Worm (Caenorhabditis elegans): ENCODE measurements around the gene mnk-1.

mnk-1 gene

ce11 chrII:10501578-10501977 lies 53.3 kb downstream of the mnk-1 start (continued):
- TF ChIP-seq vab-15 (tag; optimal IDR thresholded peaks at IDR 0.05) (no peak), efl-1 (optimal IDR thresholded peaks at IDR 0.05) (peak; percentile 19 to 24), efl-1 (GFP tag; optimal IDR thresholded peaks at IDR 0.05 in 1 of 2) (no peak), dsc-1 (tag; optimal IDR thresholded peaks at IDR 0.05) (no peak), fkh-4 (tag; optimal IDR thresholded peaks at IDR 0.05; ENCODE audit: borderline replicate concordance) (no peak), aly-2 (tag; optimal IDR thresholded peaks at IDR 0.05) (no peak), xbp-1 (tag; optimal IDR thresholded peaks at IDR 0.05) (peak; percentile 4), swsn-7 (tag; optimal IDR thresholded peaks at IDR 0.05) (peak; percentile 22), ama-1 (optimal IDR thresholded peaks at IDR 0.05) (no peak), elt-3 (tag; optimal IDR thresholded peaks at IDR 0.05) (peak in 2 of 6 experiments; percentile 26 to 57), snpc-4 (tag; optimal IDR thresholded peaks at IDR 0.05) (no peak), nhr-71 (tag; optimal IDR thresholded peaks at IDR 0.05) (peak; percentile 58)

- peak; percentile 85 for TF ChIP-seq blmp-1 (tag; optimal IDR thresholded peaks at IDR 0.05)
- TF ChIP-seq tlp-1 (tag; optimal IDR thresholded peaks at IDR 0.05): no peak
Measured at ce11 chrII:10500674-10501073, 54.2 kb downstream of the mnk-1 start.

ce11 chrII:10495912-10496311 lies 58.9 kb downstream of the mnk-1 start, which contains the start of gene ZK666.12:
Gene ZK666.12, plus strand, starts transcription at chrII:10496212.
- TF ChIP-seq snu-23 (GFP tag; optimal IDR thresholded peaks at IDR 0.05) (no peak), C16A3.4 (tag; optimal IDR thresholded peaks at IDR 0.05) (no peak), ceh-8 (GFP tag; optimal IDR thresholded peaks at IDR 0.05) (no peak), C04F5.9 (tag; optimal IDR thresholded peaks at IDR 0.05) (no peak), ceh-90 (tag; optimal IDR thresholded peaks at IDR 0.05) (no peak), blmp-1 (tag; optimal IDR thresholded peaks at IDR 0.05) (no peak), F16B12.6 (tag; optimal IDR thresholded peaks at IDR 0.05) (no peak), lin-13 (GFP tag; optimal IDR thresholded peaks at IDR 0.05) (no peak), dsc-1 (tag; optimal IDR thresholded peaks at IDR 0.05) (no peak), nhr-237 (tag; optimal IDR thresholded peaks at IDR 0.05) (no peak), ceh-88 (GFP tag; IDR thresholded peaks at IDR 0.05) (no peak), sptf-1 (tag; optimal IDR thresholded peaks at IDR 0.05) (no peak), ets-5 (GFP tag; IDR thresholded peaks at IDR 0.05) (no peak), fkh-10 (GFP tag; optimal IDR thresholded peaks at IDR 0.05) (no peak), lin-15B (tag; optimal IDR thresholded peaks at IDR 0.05) (no peak), lsy-2 (tag; optimal IDR thresholded peaks at IDR 0.05) (no peak)

- TF ChIP-seq nhr-11 (tag; optimal IDR thresholded peaks at IDR 0.05) (no peak), fkh-10 (GFP tag; optimal IDR thresholded peaks at IDR 0.05) (no peak), sox-4 (tag; optimal IDR thresholded peaks at IDR 0.05) (no peak), lin-15B (tag; optimal IDR thresholded peaks at IDR 0.05) (no peak), egl-13 (tag; optimal IDR thresholded peaks at IDR 0.05) (no peak), snu-23 (GFP tag; optimal IDR thresholded peaks at IDR 0.05) (no peak), sptf-1 (tag; optimal IDR thresholded peaks at IDR 0.05) (no peak), nhr-90 (tag; optimal IDR thresholded peaks at IDR 0.05; ENCODE audit: poor library complexity) (no peak), zag-1 (tag; optimal IDR thresholded peaks at IDR 0.05) (no peak), zip-4 (GFP tag; optimal IDR thresholded peaks at IDR 0.05) (no peak), nhr-47 (tag; optimal IDR thresholded peaks at IDR 0.05) (no peak), hpl-2 (GFP tag; optimal IDR thresholded peaks at IDR 0.05) (no peak), mef-2 (tag; optimal IDR thresholded peaks at IDR 0.05) (no peak), unc-30 (tag; optimal IDR thresholded peaks at IDR 0.05) (no peak), unc-62 (GFP tag; optimal IDR thresholded peaks at IDR 0.05) (no peak), fkh-8 (tag; optimal IDR thresholded peaks at IDR 0.05) (no peak), fkh-4 (tag; optimal IDR thresholded peaks at IDR 0.05; ENCODE audit: borderline replicate concordance) (no peak), ceh-90 (tag; optimal IDR thresholded peaks at IDR 0.05) (no peak)
Measured at ce11 chrII:10494467-10494866, 60.4 kb downstream of the mnk-1 start, which contains the start of gene ZK666.14. Gene ZK666.14, plus strand, starts transcription at chrII:10494767.
